Fruit fly (Drosophila melanogaster) whole organism: ENCODE data around the gene ImpL2.

Experiments
- CG8478 ChIP-seq: fragments of >200 bp; optimal IDR thresholded peaks from 2 replicates; lab custom pipeline; 2018; ENCODE audit warnings: inconsistent platforms
- Dll ChIP-seq: fragments of >200 bp; optimal IDR thresholded peaks from 2 replicates; lab custom pipeline; 2017
- EcR ChIP-seq, 2 experiments: fragments of >200 bp; optimal IDR thresholded peaks; 2 replicates each; lab custom pipeline; 2017; ENCODE audit warnings: missing biosample characterization in 2 of 2, missing genetic modification characterization in 2 of 2, missing genetic modification reagents in 2 of 2
- pan ChIP-seq: fragments of >200 bp; optimal IDR thresholded peaks from 2 replicates; lab custom pipeline; 2017
- psq ChIP-seq: fragments of >200 bp; optimal IDR thresholded peaks from 2 replicates; lab custom pipeline; 2017
- usp ChIP-seq: fragments of >200 bp; optimal IDR thresholded peaks from 2 replicates; lab custom pipeline; 2017; ENCODE audit warnings: missing biosample characterization, missing genetic modification characterization, mixed read lengths

Gene ImpL2

dm6 chr3L:4263502-4263901, 27.6 kb upstream of the ImpL2 start, which contains the start of gene CG1273:
CG1273 (plus strand) TSS chr3L:4263719.
- no peak for TF ChIP-seq CG8478 (lab: Kevin White, UChicago)
- no peak for TF ChIP-seq psq (lab: Kevin White, UChicago)
- no peak for TF ChIP-seq pan (lab: Kevin White, UChicago)
- TF ChIP-seq EcR (GFP tag; optimal IDR thresholded peaks at IDR 0.05; lab: Kevin White, UChicago): no peak
- no peak for TF ChIP-seq usp (GFP tag; lab: Kevin White, UChicago)
- TF ChIP-seq Dll (lab: Kevin White, UChicago): no peak

- TF ChIP-seq EcR (GFP tag; optimal IDR thresholded peaks at IDR 0.05; lab: Kevin White, UChicago): no peak
- TF ChIP-seq pan (lab: Kevin White, UChicago): no peak
- TF ChIP-seq Dll (lab: Kevin White, UChicago): no peak
- TF ChIP-seq CG8478 (lab: Kevin White, UChicago): no peak
- TF ChIP-seq psq (lab: Kevin White, UChicago): no peak
- TF ChIP-seq usp (GFP tag; lab: Kevin White, UChicago): no peak
These were observed 26.4 kb upstream of the ImpL2 start, which contains the start of the genes CG11586 and VhaM9.7-a for dm6 chr3L:4262384-4262783. CG11586 (minus strand) TSS chr3L:4262470. VhaM9.7-a (plus strand) TSS chr3L:4262705.

- TF ChIP-seq CG8478 (lab: Kevin White, UChicago) (no peak), Dll (lab: Kevin White, UChicago) (no peak), EcR (GFP tag; optimal IDR thresholded peaks at IDR 0.05; lab: Kevin White, UChicago) (no peak), psq (lab: Kevin White, UChicago) (no peak), usp (GFP tag; lab: Kevin White, UChicago) (no peak), pan (lab: Kevin White, UChicago) (no peak)
These were observed 25.2 kb upstream of the ImpL2 start for dm6 chr3L:4261177-4261576.

dm6 chr3L:4259102-4259558, 23.2 kb upstream of the ImpL2 start, which contains the start of the genes CG15011 and CG1309:
CG15011 (minus strand) TSS chr3L:4259152.
CG1309 (plus strand) TSS chr3L:4259430.
- TF ChIP-seq pan (lab: Kevin White, UChicago) (no peak), usp (GFP tag; lab: Kevin White, UChicago) (no peak), psq (lab: Kevin White, UChicago) (no peak)

- no peak for TF ChIP-seq psq (lab: Kevin White, UChicago)
- TF ChIP-seq CG8478 (lab: Kevin White, UChicago): no peak
- TF ChIP-seq pan (lab: Kevin White, UChicago): no peak
- TF ChIP-seq usp (GFP tag; lab: Kevin White, UChicago): no peak
- no peak for TF ChIP-seq Dll (lab: Kevin White, UChicago)
- no peak for TF ChIP-seq EcR (GFP tag; optimal IDR thresholded peaks at IDR 0.05; lab: Kevin White, UChicago)
These were observed 18.4 kb upstream of the ImpL2 start, which contains the start of the genes ago and CG1265 for dm6 chr3L:4254301-4254834. ago (minus strand) TSS chr3L:4254306. CG1265 (plus strand) TSS chr3L:4254776.

- TF ChIP-seq CG8478 (lab: Kevin White, UChicago) (no peak), Dll (lab: Kevin White, UChicago) (no peak), usp (GFP tag; lab: Kevin White, UChicago) (no peak), psq (lab: Kevin White, UChicago) (no peak), EcR (GFP tag; optimal IDR thresholded peaks at IDR 0.05; lab: Kevin White, UChicago) (no peak), pan (lab: Kevin White, UChicago) (no peak)
These were observed 17.8 kb upstream of the ImpL2 start for dm6 chr3L:4253611-4254300.

dm6 chr3L:4252862-4253610, 17.1 kb upstream of the ImpL2 start:
- TF ChIP-seq CG8478 (lab: Kevin White, UChicago) (no peak), Dll (lab: Kevin White, UChicago) (no peak), psq (lab: Kevin White, UChicago) (no peak), usp (GFP tag; lab: Kevin White, UChicago) (no peak), pan (lab: Kevin White, UChicago) (no peak), EcR (GFP tag; optimal IDR thresholded peaks at IDR 0.05; lab: Kevin White, UChicago) (no peak)

- TF ChIP-seq pan (lab: Kevin White, UChicago) (no peak), usp (GFP tag; lab: Kevin White, UChicago) (no peak), EcR (GFP tag; optimal IDR thresholded peaks at IDR 0.05; lab: Kevin White, UChicago) (no peak), Dll (lab: Kevin White, UChicago) (no peak), CG8478 (lab: Kevin White, UChicago) (no peak), psq (lab: Kevin White, UChicago) (no peak)
These were observed 16.3 kb upstream of the ImpL2 start for dm6 chr3L:4252121-4252861.

- TF ChIP-seq EcR (GFP tag; optimal IDR thresholded peaks at IDR 0.05; lab: Kevin White, UChicago) (no peak), psq (lab: Kevin White, UChicago) (no peak), pan (lab: Kevin White, UChicago) (no peak), usp (GFP tag; lab: Kevin White, UChicago) (no peak), CG8478 (lab: Kevin White, UChicago) (no peak), Dll (lab: Kevin White, UChicago) (no peak)
These were observed 6.5 kb upstream of the ImpL2 start, which contains the start of gene pav for dm6 chr3L:4242428-4242827. pav (plus strand) TSS chr3L:4242734.
